Worm (Caenorhabditis elegans): ENCODE data around the gene T26C12.3.

ce11 chrIV:3260216-3260615 is 13.0 kb downstream of the T26C12.3 start:
- no peak for TF ChIP-seq unc-62 (GFP tag; optimal IDR thresholded peaks at IDR 0.05)
- no peak for TF ChIP-seq nhr-77 (tag; optimal IDR thresholded peaks at IDR 0.05)
- no peak for TF ChIP-seq sma-9 (GFP tag; optimal IDR thresholded peaks at IDR 0.05)
- TF ChIP-seq sma-9 (tag; optimal IDR thresholded peaks at IDR 0.05): no peak
- TF ChIP-seq ZK546.5 (tag; optimal IDR thresholded peaks at IDR 0.05): no peak
- no peak for TF ChIP-seq aly-2 (tag; optimal IDR thresholded peaks at IDR 0.05)
- TF ChIP-seq skn-1 (tag; optimal IDR thresholded peaks at IDR 0.05): no peak

Data from whole organism, L2 larva.